Fruit fly (Drosophila melanogaster): ENCODE measurements around the gene CG34164.

CG34164 gene

DNA sequence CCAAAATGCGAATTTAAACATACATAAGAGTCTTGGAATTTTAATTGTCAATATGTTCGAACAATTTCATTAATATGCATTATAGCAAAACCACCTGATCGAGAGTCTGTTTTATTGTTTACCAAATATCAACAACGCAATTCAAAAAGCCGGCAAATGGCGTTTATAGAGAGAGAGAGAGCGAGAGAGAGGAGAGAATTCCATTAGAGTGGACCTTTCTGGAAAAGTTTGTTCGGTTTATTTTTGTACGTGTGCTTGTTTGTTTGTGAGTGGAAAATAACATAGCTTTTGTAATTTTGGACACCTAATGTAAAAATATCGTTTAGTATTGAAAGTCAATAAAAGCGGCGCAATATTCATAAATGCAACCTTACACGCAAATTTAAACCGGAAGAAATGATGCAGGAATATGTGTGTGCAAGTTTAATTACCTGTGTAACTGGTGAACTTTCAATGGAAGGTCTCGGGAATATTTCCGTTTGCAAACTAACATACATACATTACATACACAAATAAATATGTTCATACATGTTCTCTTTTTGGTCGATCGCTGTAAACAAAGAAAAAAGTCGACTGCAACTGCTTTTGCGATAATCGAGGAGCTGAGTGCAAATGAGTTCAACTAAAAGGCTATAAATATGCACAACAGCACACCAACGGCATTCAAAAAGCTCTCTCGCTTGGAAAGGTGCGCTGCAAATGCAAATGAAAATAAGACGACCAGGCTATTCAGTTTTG, 11.4 kb upstream of the CG34164 start, which contains the start of gene CG6785 (continued):
- TF ChIP-seq btn (GFP tag; optimal IDR thresholded peaks at IDR 0.05) (peak; percentile 65), CG32767 (GFP tag; IDR thresholded peaks at IDR 0.05) (no peak), CG10565 (GFP tag; optimal IDR thresholded peaks at IDR 0.05) (no peak), vvl (GFP tag; IDR thresholded peaks at IDR 0.05) (peak; percentile 77), chn (GFP tag; optimal IDR thresholded peaks at IDR 0.05) (peak; percentile 35), CG4617 (GFP tag; optimal IDR thresholded peaks at IDR 0.05; ENCODE audit: borderline replicate concordance) (peak; percentile 49), Mes4 (GFP tag; optimal IDR thresholded peaks at IDR 0.05) (peak; percentile 91), CG7556 (GFP tag; optimal IDR thresholded peaks at IDR 0.05) (peak; percentile 91), Ravus (GFP tag; IDR thresholded peaks at IDR 0.05) (no peak), CG7745 (tag; optimal IDR thresholded peaks at IDR 0.05) (peak; percentile 81), CG2120 (GFP tag; optimal IDR thresholded peaks at IDR 0.05) (peak; percentile 71), tup (GFP tag; optimal IDR thresholded peaks at IDR 0.05) (peak; percentile 66), pzg (GFP tag; optimal IDR thresholded peaks at IDR 0.05) (peak; percentile 7), Abd-B (GFP tag; optimal IDR thresholded peaks at IDR 0.05) (no peak), HmgZ (tag; optimal IDR thresholded peaks at IDR 0.05) (peak; percentile 81), CG15269 (tag; optimal IDR thresholded peaks at IDR 0.05) (peak; percentile 79), br (optimal IDR thresholded peaks at IDR 0.05) (no peak), CG13624 (GFP tag; optimal IDR thresholded peaks at IDR 0.05) (peak; percentile 94), E2f1 (GFP tag; IDR thresholded peaks at IDR 0.05) (no peak; the same call in 1 of the 2 replicates), Gug (GFP tag; IDR thresholded peaks at IDR 0.05) (no peak), wek (GFP tag; optimal IDR thresholded peaks at IDR 0.05) (peak; percentile 97), CG4282 (GFP tag; optimal IDR thresholded peaks at IDR 0.05) (peak; percentile 64), unc-4 (GFP tag; IDR thresholded peaks at IDR 0.05; ENCODE audit: partially characterized antibody) (0 out of 2 replicates have a peak, but pooled peaks have one; percentile 17), sd (tag; optimal IDR thresholded peaks at IDR 0.05) (peak; percentile 97), yki (optimal IDR thresholded peaks at IDR 0.05) (no peak), CG2199 (GFP tag; IDR thresholded peaks at IDR 0.05) (no peak), CG3838 (GFP tag; optimal IDR thresholded peaks at IDR 0.05) (peak; percentile 45), Nf-YA (GFP tag; IDR thresholded peaks at IDR 0.05) (no peak; the same call in 1 of the 2 replicates), caup (GFP tag; optimal IDR thresholded peaks at IDR 0.05; ENCODE audit: severe bottlenecking) (peak; percentile 90), kah (GFP tag; optimal IDR thresholded peaks at IDR 0.05) (peak; percentile 97), CG31441 (GFP tag; IDR thresholded peaks at IDR 0.05) (peak; percentile 66), Vsx1 (GFP tag; optimal IDR thresholded peaks at IDR 0.05) (peak; percentile 93), Elba2 (GFP tag; optimal IDR thresholded peaks at IDR 0.05) (no peak), CG10274 (GFP tag; optimal IDR thresholded peaks at IDR 0.05) (peak; percentile 48), lbe (GFP tag; optimal IDR thresholded peaks at IDR 0.05) (peak; percentile 85), da (GFP tag; optimal IDR thresholded peaks at IDR 0.05) (peak; percentile 64), CG11504 (tag; optimal IDR thresholded peaks at IDR 0.05) (peak; percentile 80), CG15073 (GFP tag; optimal IDR thresholded peaks at IDR 0.05) (peak; percentile 9), CG15696 (tag; optimal IDR thresholded peaks at IDR 0.05) (peak; percentile 51), gcm (GFP tag; optimal IDR thresholded peaks at IDR 0.05) (peak; percentile 91), CG4730 (GFP tag; IDR thresholded peaks at IDR 0.05) (no peak), peb (GFP tag; IDR thresholded peaks at IDR 0.05) (no peak), Blimp-1 (GFP tag; optimal IDR thresholded peaks at IDR 0.05) (peak; percentile 72), CG6254 (GFP tag; optimal IDR thresholded peaks at IDR 0.05) (peak; percentile 82), CG10147 (GFP tag; optimal IDR thresholded peaks at IDR 0.05) (peak; percentile 52), ssp (GFP tag; IDR thresholded peaks at IDR 0.05) (no peak), CrebB (tag; optimal IDR thresholded peaks at IDR 0.05) (peak; percentile 96), mld (GFP tag; IDR thresholded peaks at IDR 0.05; ENCODE audit: partially characterized antibody) (no peak), fd96Cb (tag; optimal IDR thresholded peaks at IDR 0.05) (peak; percentile 56)
